Fruit fly (Drosophila melanogaster) whole organism, wandering third instar larva: Measurements from ENCODE around the gene TwdlV.
A peak's percentile ranks its signal among the peaks of the same experiment; 100 is the strongest.

Experiments used
- Abd-B ChIP-seq: fragments of >200 bp; optimal IDR thresholded peaks from 2 replicates; lab custom pipeline; 2017; ENCODE audit warnings: missing biosample characterization, missing genetic modification characterization
- CG32264 ChIP-seq: fragments of 200-800 bp; sonication (Bioruptor generic); optimal IDR thresholded peaks from 2 replicates; lab custom pipeline; 2016; ENCODE audit warnings: missing biosample characterization, missing genetic modification characterization
- CG9705 ChIP-seq: fragments of 200-800 bp; sonication (Bioruptor generic); optimal IDR thresholded peaks from 2 replicates; lab custom pipeline; 2018; ENCODE audit warnings: missing biosample characterization, mild to moderate bottlenecking, missing genetic modification characterization
- CrebA ChIP-seq: fragments of 200-800 bp; sonication (Bioruptor generic); optimal IDR thresholded peaks from 2 replicates; lab custom pipeline; 2016; ENCODE audit warnings: missing biosample characterization, mild to moderate bottlenecking, missing genetic modification characterization, borderline replicate concordance
- Dfd ChIP-seq: fragments of >200 bp; optimal IDR thresholded peaks from 2 replicates; lab custom pipeline; 2017; ENCODE audit warnings: missing biosample characterization, missing genetic modification characterization
- Dif ChIP-seq: fragments of 200-275, 200-300 bp; sonication (Bioruptor generic); optimal IDR thresholded peaks from 2 replicates; lab custom pipeline; 2018; ENCODE audit warnings: missing biosample characterization, missing genetic modification characterization; ENCODE audit not compliant: partially characterized antibody
- GATAd ChIP-seq: sonication (Bioruptor generic); optimal IDR thresholded peaks from 2 replicates; lab custom pipeline; 2016; ENCODE audit warnings: missing biosample characterization, missing genetic modification characterization
- HLH106 ChIP-seq: fragments of 200-800 bp; optimal IDR thresholded peaks from 3 replicates; lab custom pipeline; 2019; ENCODE audit warnings: missing biosample characterization, mild to moderate bottlenecking, missing genetic modification characterization, moderate library complexity
- Hnf4 ChIP-seq: fragments of 200-800 bp; sonication (Bioruptor generic); optimal IDR thresholded peaks from 2 replicates; lab custom pipeline; 2016; ENCODE audit warnings: missing biosample characterization, mild to moderate bottlenecking, missing genetic modification characterization
- Hr78 ChIP-seq: fragments of >200 bp; optimal IDR thresholded peaks from 2 replicates; lab custom pipeline; 2017; ENCODE audit warnings: missing biosample characterization, missing genetic modification characterization
- Hr83 ChIP-seq: fragments of 200-300 bp; sonication (Bioruptor generic); optimal IDR thresholded peaks from 2 replicates; lab custom pipeline; 2016; ENCODE audit warnings: missing biosample characterization, mild to moderate bottlenecking, missing genetic modification characterization, moderate library complexity; ENCODE audit not compliant: poor library complexity, severe bottlenecking
- Jra ChIP-seq: sonication (Bioruptor generic); optimal IDR thresholded peaks from 2 replicates; lab custom pipeline; 2016; ENCODE audit warnings: missing biosample characterization, missing genetic modification characterization
- Mio ChIP-seq: sonication (Bioruptor generic); optimal IDR thresholded peaks from 2 replicates; lab custom pipeline; 2016; ENCODE audit warnings: missing biosample characterization, missing genetic modification characterization
- Myc ChIP-seq: fragments of >200 bp; optimal IDR thresholded peaks from 2 replicates; lab custom pipeline; 2017
- N ChIP-seq: fragments of >200 bp; optimal IDR thresholded peaks from 2 replicates; lab custom pipeline; 2018; ENCODE audit warnings: missing biosample characterization, missing external identifiers, missing genetic modification characterization
- OdsH ChIP-seq: fragments of 200-800 bp; sonication (Bioruptor generic); optimal IDR thresholded peaks from 2 replicates; lab custom pipeline; 2016; ENCODE audit warnings: missing biosample characterization, mild to moderate bottlenecking, missing genetic modification characterization
- Rel ChIP-seq, 2 experiments: fragments of 200-800 bp; sonication (Bioruptor generic) in 1 of 2; optimal IDR thresholded peaks; 2 replicates in 1 of 2; 3 replicates in 1 of 2; lab custom pipeline; 2016 to 2019; ENCODE audit warnings: mild to moderate bottlenecking in 2 of 2, missing biosample characterization in 2 of 2, missing genetic modification characterization in 2 of 2, moderate library complexity in 1 of 2
- Sp1 ChIP-seq: fragments of 200-800 bp; sonication (Bioruptor generic); optimal IDR thresholded peaks from 3 replicates; lab custom pipeline; 2019; ENCODE audit warnings: missing biosample characterization, mild to moderate bottlenecking, missing genetic modification characterization, moderate library complexity
- Vsx2 ChIP-seq: fragments of 200-300, 225-300 bp; sonication (Bioruptor generic); optimal IDR thresholded peaks from 2 replicates; lab custom pipeline; 2018; ENCODE audit warnings: missing biosample characterization, missing genetic modification characterization; ENCODE audit not compliant: partially characterized antibody
- br ChIP-seq: fragments of 200-800 bp; sonication (Bioruptor generic); optimal IDR thresholded peaks from 2 replicates; lab custom pipeline; 2016; ENCODE audit warnings: missing biosample characterization, missing genetic modification characterization
- brk ChIP-seq: fragments of 200-800 bp; sonication (Bioruptor generic); optimal IDR thresholded peaks from 2 replicates; lab custom pipeline; 2016; ENCODE audit warnings: missing biosample characterization, mild to moderate bottlenecking, missing genetic modification characterization
- dl ChIP-seq, 2 experiments: fragments of 175-275, 200-275 bp in 1 of 2; fragments of 200-275 bp in 1 of 2; sonication (Bioruptor generic); optimal IDR thresholded peaks; lab custom pipeline; 2018; ENCODE audit warnings: mild to moderate bottlenecking in 2 of 2, missing biosample characterization in 2 of 2, missing genetic modification characterization in 2 of 2, moderate library complexity in 2 of 2; ENCODE audit not compliant: partially characterized antibody in 2 of 2, insufficient read depth in 1 of 2
- dmrt93B ChIP-seq: fragments of 200-800 bp; sonication (Bioruptor generic); optimal IDR thresholded peaks from 2 replicates; lab custom pipeline; 2018; ENCODE audit warnings: missing biosample characterization, mild to moderate bottlenecking, missing genetic modification characterization
- dsf ChIP-seq: sonication (Bioruptor generic); optimal IDR thresholded peaks from 2 replicates; lab custom pipeline; 2016; ENCODE audit warnings: missing biosample characterization, missing genetic modification characterization, borderline replicate concordance
- ey ChIP-seq: fragments of 200-800 bp; sonication (Bioruptor generic); optimal IDR thresholded peaks from 2 replicates; lab custom pipeline; 2016; ENCODE audit warnings: missing biosample characterization, missing genetic modification characterization
- foxo ChIP-seq, 2 experiments: fragments of 200-800 bp; sonication (Bioruptor generic); optimal IDR thresholded peaks; 2 replicates in 1 of 2; 3 replicates in 1 of 2; lab custom pipeline; 2016 to 2017; ENCODE audit warnings: missing biosample characterization in 2 of 2, missing genetic modification characterization in 2 of 2
- fru ChIP-seq: fragments of 200-800 bp; sonication (Bioruptor generic); optimal IDR thresholded peaks from 3 replicates; lab custom pipeline; 2016; ENCODE audit warnings: missing biosample characterization, mild to moderate bottlenecking, missing genetic modification characterization
- h ChIP-seq: fragments of 200-800 bp; sonication (Bioruptor generic); optimal IDR thresholded peaks from 3 replicates; lab custom pipeline; 2016; ENCODE audit warnings: missing biosample characterization, mild to moderate bottlenecking, missing genetic modification characterization
- jim ChIP-seq: fragments of 175-275, 200-325 bp; sonication (Bioruptor generic); optimal IDR thresholded peaks from 2 replicates; lab custom pipeline; 2016; ENCODE audit warnings: missing biosample characterization, mild to moderate bottlenecking, missing genetic modification characterization
- lola ChIP-seq: fragments of >200 bp; optimal IDR thresholded peaks from 2 replicates; lab custom pipeline; 2017; ENCODE audit warnings: missing biosample characterization, missing genetic modification characterization
- pan ChIP-seq: fragments of >200 bp; optimal IDR thresholded peaks from 2 replicates; lab custom pipeline; 2017
- psq ChIP-seq: fragments of 200-800 bp; sonication (Bioruptor generic); optimal IDR thresholded peaks from 3 replicates; lab custom pipeline; 2017; ENCODE audit warnings: missing biosample characterization, mild to moderate bottlenecking, missing genetic modification characterization, moderate library complexity
- rgr ChIP-seq: fragments of 200-800 bp; sonication (Bioruptor generic); optimal IDR thresholded peaks from 3 replicates; lab custom pipeline; 2016; ENCODE audit warnings: missing biosample characterization, mild to moderate bottlenecking, missing genetic modification characterization
- sage ChIP-seq: fragments of 200-800 bp; sonication (Bioruptor generic); optimal IDR thresholded peaks from 2 replicates; lab custom pipeline; 2016; ENCODE audit warnings: missing biosample characterization, mild to moderate bottlenecking, missing genetic modification characterization
- sv ChIP-seq: fragments of 200-800 bp; sonication (Bioruptor generic); optimal IDR thresholded peaks from 3 replicates; lab custom pipeline; 2016; ENCODE audit warnings: missing biosample characterization, missing genetic modification characterization
- tai ChIP-seq: sonication (Bioruptor generic); optimal IDR thresholded peaks from 2 replicates; lab custom pipeline; 2016; ENCODE audit warnings: missing biosample characterization, missing genetic modification characterization
- usp ChIP-seq: fragments of >200 bp; optimal IDR thresholded peaks from 2 replicates; lab custom pipeline; 2017; ENCODE audit warnings: missing biosample characterization, missing genetic modification characterization
- woc ChIP-seq: sonication (Bioruptor generic); optimal IDR thresholded peaks from 2 replicates; lab custom pipeline; 2016; ENCODE audit warnings: missing biosample characterization, mild to moderate bottlenecking, missing genetic modification characterization

TwdlV gene

DNA sequence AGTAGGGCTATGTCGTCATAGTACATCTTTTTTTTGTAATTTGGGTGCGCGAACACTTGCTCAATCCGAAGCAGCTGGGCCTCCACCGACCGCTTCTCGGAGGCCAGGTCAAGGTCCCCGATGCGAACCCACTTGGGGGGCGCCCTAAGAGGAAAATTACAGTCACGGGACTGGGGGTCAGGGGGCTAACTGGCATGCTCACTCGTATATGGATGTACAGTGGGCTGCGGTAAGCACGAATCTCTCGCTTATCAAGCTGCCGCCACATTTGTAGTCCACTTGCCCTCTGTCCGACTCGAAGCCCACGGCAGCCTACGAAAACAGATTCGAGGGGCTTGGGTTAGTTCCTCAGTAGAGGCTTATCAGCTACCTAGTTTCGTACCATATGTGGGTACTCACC is 12.7 kb upstream of the TwdlV start:
- TF ChIP-seq Dif (GFP tag; lab: Kevin White, UChicago), result no peak
- TF ChIP-seq, all 38 proteins: peak for 0

dm6 chr3R:4242209-4242887 is 12.2 kb upstream of the TwdlV start, which contains the start of gene CG14642:
Gene CG14642, minus strand, starts transcription at chr3R:4242717.
- TF ChIP-seq Mio (GFP tag; lab: Kevin White, UChicago) (no peak), Dfd (GFP tag; lab: Kevin White, UChicago) (peak; percentile 99), br (GFP tag; lab: Kevin White, UChicago) (no peak), Rel (GFP tag; optimal IDR thresholded peaks at IDR 0.05; lab: Kevin White, UChicago) (no peak), Rel (tag; optimal IDR thresholded peaks at IDR 0.05; lab: Kevin White, UChicago) (peak; percentile 47)

dm6 chr3R:4243096-4243940 is 11.2 kb upstream of the TwdlV start, which contains the start of gene CG34305:
Gene CG34305, minus strand, starts transcription at chr3R:4243146.
- TF ChIP-seq CG9705 (GFP tag; lab: Kevin White, UChicago) (peak; percentile 38), sage (GFP tag; lab: Kevin White, UChicago) (no peak), jim (no peak), Abd-B (no peak), fru (GFP tag; lab: Kevin White, UChicago) (peak; percentile 36), dmrt93B (no peak), woc (GFP tag; lab: Kevin White, UChicago) (no peak), Dif (GFP tag; lab: Kevin White, UChicago) (no peak), Hr83 (GFP tag; lab: Kevin White, UChicago) (no peak), CrebA (GFP tag; lab: Kevin White, UChicago) (no peak), sv (GFP tag; lab: Kevin White, UChicago) (no peak), pan (lab: Kevin White, UChicago) (no peak), foxo (GFP tag; optimal IDR thresholded peaks at IDR 0.05; lab: Kevin White, UChicago) (peak in 1 of 2 experiments; percentile 53), CG32264 (GFP tag; lab: Kevin White, UChicago) (no peak), Sp1 (GFP tag; lab: Kevin White, UChicago) (peak; percentile 69), tai (GFP tag; lab: Kevin White, UChicago) (no peak), ey (peak; percentile 26), Mio (GFP tag; lab: Kevin White, UChicago) (no peak), OdsH (GFP tag; lab: Kevin White, UChicago) (peak; percentile 40), psq (GFP tag; lab: Kevin White, UChicago) (peak; percentile 17), HLH106 (tag; lab: Kevin White, UChicago) (peak; percentile 67), Hnf4 (GFP tag; lab: Kevin White, UChicago) (peak; percentile 27), usp (GFP tag; lab: Kevin White, UChicago) (no peak), dl (GFP tag; optimal IDR thresholded peaks at IDR 0.05; lab: Kevin White, UChicago; ENCODE audit: insufficient read depth in 1 of 2, partially characterized antibody in 2 of 2) (no peak), Jra (GFP tag; lab: Kevin White, UChicago) (peak; percentile 41), N (GFP tag; lab: Kevin White, UChicago) (no peak), dsf (GFP tag; lab: Kevin White, UChicago) (no peak), Myc (lab: Kevin White, UChicago) (no peak), GATAd (GFP tag; lab: Kevin White, UChicago) (no peak), h (GFP tag; lab: Kevin White, UChicago) (peak; percentile 61), lola (GFP tag; lab: Kevin White, UChicago) (no peak), rgr (GFP tag; lab: Kevin White, UChicago) (peak; percentile 48), Rel (GFP tag; optimal IDR thresholded peaks at IDR 0.05; lab: Kevin White, UChicago) (no peak), Rel (tag; optimal IDR thresholded peaks at IDR 0.05; lab: Kevin White, UChicago) (no peak), Dfd (GFP tag; lab: Kevin White, UChicago) (peak; percentile 47), brk (GFP tag; lab: Kevin White, UChicago) (peak; percentile 37), Hr78 (GFP tag; lab: Kevin White, UChicago) (no peak), Vsx2 (GFP tag; lab: Kevin White, UChicago) (no peak), br (GFP tag; lab: Kevin White, UChicago) (peak; percentile 2)
